Fruit fly (Drosophila melanogaster): Measurements from ENCODE around the gene Reph.

- TF ChIP-seq Pif1B (GFP tag; optimal IDR thresholded peaks at IDR 0.05) = no peak
- TF ChIP-seq CG8301 (tag; optimal IDR thresholded peaks at IDR 0.05) = no peak
- TF ChIP-seq CG14655 (GFP tag; optimal IDR thresholded peaks at IDR 0.05) = no peak
- no peak for TF ChIP-seq Pif1A (GFP tag; optimal IDR thresholded peaks at IDR 0.05)
- TF ChIP-seq CG34367 (tag; optimal IDR thresholded peaks at IDR 0.05) = no peak
- no peak for TF ChIP-seq D1 (tag; optimal IDR thresholded peaks at IDR 0.05)
- TF ChIP-seq CG8159 (tag; optimal IDR thresholded peaks at IDR 0.05) = peak; percentile 5
- TF ChIP-seq fd96Ca (GFP tag; IDR thresholded peaks at IDR 0.05) = no peak
- no peak for TF ChIP-seq CG15710 (tag; optimal IDR thresholded peaks at IDR 0.05)
- no peak for TF ChIP-seq Ets98B (GFP tag; IDR thresholded peaks at IDR 0.05)
- no peak for TF ChIP-seq gl (tag; optimal IDR thresholded peaks at IDR 0.05)
- TF ChIP-seq rn (GFP tag; IDR thresholded peaks at IDR 0.05) = no peak
- TF ChIP-seq CG4496 (GFP tag; IDR thresholded peaks at IDR 0.05) = no peak
Measured at dm6 chr2L:3780587-3780986, 22.8 kb upstream of the Reph start.
